Fruit fly (Drosophila melanogaster): ENCODE results near the gene CG13919.

CG13919 gene

dm6 chr3L:1668504-1668903 lies 23.2 kb downstream of the CG13919 start, which contains the start of gene RpL23A (continued):
- TF ChIP-seq Dbx (GFP tag; IDR thresholded peaks at IDR 0.05) = peak; percentile 98
- TF ChIP-seq ap (GFP tag; IDR thresholded peaks at IDR 0.05) = peak; percentile 85
- peak; percentile 64 for TF ChIP-seq wor (GFP tag; IDR thresholded peaks at IDR 0.05)
- TF ChIP-seq tx (GFP tag; optimal IDR thresholded peaks at IDR 0.05) = peak; percentile 92
- TF ChIP-seq Bgb (GFP tag; IDR thresholded peaks at IDR 0.05; ENCODE audit: partially characterized antibody) = peak; percentile 81
- TF ChIP-seq emc (GFP tag; optimal IDR thresholded peaks at IDR 0.05) = peak; percentile 97
- TF ChIP-seq Gug (GFP tag; IDR thresholded peaks at IDR 0.05) = peak; percentile 89
- peak; percentile 87 for TF ChIP-seq CG33557 (GFP tag; optimal IDR thresholded peaks at IDR 0.05)
- peak; percentile 92 for TF ChIP-seq gsb-n (tag; optimal IDR thresholded peaks at IDR 0.05)
- peak; percentile 70 for TF ChIP-seq run (tag; optimal IDR thresholded peaks at IDR 0.05)
- peak; percentile 85 for TF ChIP-seq CG2889 (GFP tag; IDR thresholded peaks at IDR 0.05)
- peak; percentile 95 for TF ChIP-seq CG1233 (GFP tag; optimal IDR thresholded peaks at IDR 0.05)
- no peak for TF ChIP-seq zen2 (GFP tag; IDR thresholded peaks at IDR 0.05; ENCODE audit: partially characterized antibody)
- peak; percentile 96 for TF ChIP-seq CG1792 (GFP tag; optimal IDR thresholded peaks at IDR 0.05)
- TF ChIP-seq exex (tag; optimal IDR thresholded peaks at IDR 0.05) = peak; percentile 72
- TF ChIP-seq CG14050 (GFP tag; IDR thresholded peaks at IDR 0.05) = peak; percentile 92
- peak; percentile 78 for TF ChIP-seq Hand (GFP tag; optimal IDR thresholded peaks at IDR 0.05)
- TF ChIP-seq Kr (GFP tag; optimal IDR thresholded peaks at IDR 0.05) = peak; percentile 55
- peak; percentile 96 for TF ChIP-seq fu2 (GFP tag; optimal IDR thresholded peaks at IDR 0.05)
- peak; percentile 93 for TF ChIP-seq CG34422 (GFP tag; IDR thresholded peaks at IDR 0.05)
- TF ChIP-seq CG18619 (GFP tag; optimal IDR thresholded peaks at IDR 0.05) = peak; percentile 98
- peak; percentile 90 for TF ChIP-seq CG7372 (GFP tag; IDR thresholded peaks at IDR 0.05)
- peak; percentile 99 for TF ChIP-seq Mes4 (GFP tag; optimal IDR thresholded peaks at IDR 0.05)
- TF ChIP-seq bsh (GFP tag; optimal IDR thresholded peaks at IDR 0.05) = peak in 1 of 2 experiments; percentile 86
- peak; percentile 75 for TF ChIP-seq tap (tag; optimal IDR thresholded peaks at IDR 0.05)
- TF ChIP-seq CG11723 (GFP tag; optimal IDR thresholded peaks at IDR 0.05) = peak; percentile 94
- TF ChIP-seq CG13287 (GFP tag; IDR thresholded peaks at IDR 0.05; ENCODE audit: partially characterized antibody) = peak; percentile 65
- TF ChIP-seq CG4360 (GFP tag; IDR thresholded peaks at IDR 0.05) = peak; percentile 48
- TF ChIP-seq CG10267 (tag; optimal IDR thresholded peaks at IDR 0.05) = peak; percentile 100
- TF ChIP-seq CG9215 (GFP tag; IDR thresholded peaks at IDR 0.05) = peak; percentile 87
- TF ChIP-seq CG11695 (GFP tag; IDR thresholded peaks at IDR 0.05) = peak; percentile 88
- peak; percentile 93 for TF ChIP-seq CG16779 (GFP tag; IDR thresholded peaks at IDR 0.05)
- peak; percentile 93 for TF ChIP-seq trh (GFP tag; optimal IDR thresholded peaks at IDR 0.05)
- TF ChIP-seq Sox102F (GFP tag; optimal IDR thresholded peaks at IDR 0.05) = no peak
- peak; percentile 70 for TF ChIP-seq Drgx (GFP tag; IDR thresholded peaks at IDR 0.05)
- peak; percentile 96 for TF ChIP-seq CG11085 (GFP tag; IDR thresholded peaks at IDR 0.05)
- no peak for TF ChIP-seq Tbp (GFP tag; optimal IDR thresholded peaks at IDR 0.05)
- TF ChIP-seq tna (GFP tag; IDR thresholded peaks at IDR 0.05; ENCODE audit: partially characterized antibody) = no peak
- TF ChIP-seq ci (GFP tag; IDR thresholded peaks at IDR 0.05) = peak; percentile 99

dm6 chr3L:1670008-1670407 lies 24.7 kb downstream of the CG13919 start, which contains the start of gene RabX5:
TSS of gene RabX5 (minus strand) at chr3L:1670108.
- TF ChIP-seq ind (GFP tag; optimal IDR thresholded peaks at IDR 0.05) (no peak), z (GFP tag; IDR thresholded peaks at IDR 0.05) (no peak), pnt (GFP tag; optimal IDR thresholded peaks at IDR 0.05) (no peak), CG8478 (optimal IDR thresholded peaks at IDR 0.05) (peak; percentile 4), GATAe (GFP tag; conservative IDR thresholded peaks at IDR 0.05) (no peak), zen (tag; optimal IDR thresholded peaks at IDR 0.05) (no peak), CG9876 (GFP tag; optimal IDR thresholded peaks at IDR 0.05) (no peak), CG8924 (tag; optimal IDR thresholded peaks at IDR 0.05) (no peak), CG12219 (GFP tag; optimal IDR thresholded peaks at IDR 0.05) (no peak), Med (GFP tag) (peak; percentile 55), seq (GFP tag; IDR thresholded peaks at IDR 0.05) (no peak), h (optimal IDR thresholded peaks at IDR 0.05) (no peak), CG17328 (GFP tag; IDR thresholded peaks at IDR 0.05) (no peak), CG16863 (GFP tag; optimal IDR thresholded peaks at IDR 0.05) (no peak), D19A (tag; optimal IDR thresholded peaks at IDR 0.05) (no peak), YL-1 (GFP tag; optimal IDR thresholded peaks at IDR 0.05) (no peak)
